Fruit fly (Drosophila melanogaster) whole organism, pupa: ENCODE measurements around the gene Fip1.

Source experiments
- CG13204 ChIP-seq: fragments of 200-800 bp; sonication (Bioruptor generic); optimal IDR thresholded peaks from 2 replicates; lab custom pipeline; 2018; ENCODE audit warnings: missing biosample characterization, mild to moderate bottlenecking, missing genetic modification characterization, moderate library complexity
- CG15710 ChIP-seq: fragments of 200-800 bp; sonication (Bioruptor generic); optimal IDR thresholded peaks from 2 replicates; lab custom pipeline; 2018; ENCODE audit warnings: missing biosample characterization, mild to moderate bottlenecking, missing genetic modification characterization, moderate library complexity
- CG32121 ChIP-seq: fragments of 200-800 bp; sonication (Bioruptor generic); IDR thresholded peaks from 2 replicates; pipeline ENCODE4 v1.3.6; 2022; ENCODE audit warnings: missing biosample characterization, missing genetic modification characterization
- CG34367 ChIP-seq: fragments of 200-800 bp; sonication (Bioruptor generic); optimal IDR thresholded peaks from 2 replicates; lab custom pipeline; 2018; ENCODE audit warnings: missing biosample characterization, mild to moderate bottlenecking, missing genetic modification characterization
- CG8301 ChIP-seq: fragments of 200-800 bp; sonication (Bioruptor generic); optimal IDR thresholded peaks from 2 replicates; lab custom pipeline; 2018; ENCODE audit warnings: missing biosample characterization, mild to moderate bottlenecking, missing genetic modification characterization
- CG9948 ChIP-seq: fragments of 200-800 bp; sonication (Bioruptor generic); optimal IDR thresholded peaks from 2 replicates; lab custom pipeline; 2018; ENCODE audit warnings: missing biosample characterization, mild to moderate bottlenecking, missing genetic modification characterization, moderate library complexity
- D1 ChIP-seq: fragments of 200-800 bp; sonication (Bioruptor generic); optimal IDR thresholded peaks from 2 replicates; lab custom pipeline; 2018; ENCODE audit warnings: missing biosample characterization, mild to moderate bottlenecking, missing genetic modification characterization, moderate library complexity
- EcR ChIP-seq: fragments of 200-800 bp; sonication (Bioruptor generic); optimal IDR thresholded peaks from 3 replicates; lab custom pipeline; 2019; ENCODE audit warnings: missing biosample characterization, missing genetic modification characterization, mild to moderate bottlenecking, moderate library complexity, missing genetic modification reagents
- Pif1A ChIP-seq: fragments of 200-800 bp; sonication (Bioruptor generic); optimal IDR thresholded peaks from 3 replicates; lab custom pipeline; 2016; ENCODE audit warnings: missing biosample characterization, missing genetic modification characterization
- Snoo ChIP-seq: fragments of 200-800 bp; sonication (Bioruptor generic); optimal IDR thresholded peaks from 3 replicates; lab custom pipeline; 2017; ENCODE audit warnings: missing biosample characterization, mild to moderate bottlenecking, missing genetic modification characterization, inconsistent platforms
- gl ChIP-seq: fragments of 200-800 bp; sonication (Bioruptor generic); optimal IDR thresholded peaks from 2 replicates; lab custom pipeline; 2018; ENCODE audit warnings: missing biosample characterization, mild to moderate bottlenecking, missing genetic modification characterization

dm6 chr3R:4480512-4480911, 4.3 kb upstream of the Fip1 start, which contains the start of gene sac:
- TF ChIP-seq CG13204 (no peak), CG34367 (tag; lab: Kevin White, UChicago) (no peak), D1 (tag; lab: Kevin White, UChicago) (no peak), EcR (no peak), gl (tag; lab: Kevin White, UChicago) (no peak), Snoo (tag; lab: Kevin White, UChicago) (no peak), CG8301 (tag; lab: Kevin White, UChicago) (no peak), CG9948 (tag; lab: Kevin White, UChicago) (no peak), CG32121 (GFP tag; lab: Robert Waterston, UW) (no peak), Pif1A (no peak), CG15710 (tag; lab: Kevin White, UChicago) (no peak)
